Fruit fly (Drosophila melanogaster) whole organism, embryonic: ENCODE results near the gene CaMKI.

Experiments
- Bteb2 ChIP-seq: fragments of 200-800 bp; sonication (Bioruptor generic); optimal IDR thresholded peaks from 2 replicates; lab custom pipeline; 2016; ENCODE audit warnings: missing biosample characterization, missing genetic modification characterization
- CG1024 ChIP-seq: fragments of 200-800 bp; sonication (Bioruptor generic); IDR thresholded peaks from 2 replicates; pipeline ENCODE4 v1.3.6; 2022; ENCODE audit warnings: missing biosample characterization, missing genetic modification characterization
- CG11456 ChIP-seq: fragments of 200-800 bp; sonication (Bioruptor generic); IDR thresholded peaks from 3 replicates; pipeline ENCODE4 v1.3.6; 2022; ENCODE audit warnings: missing biosample characterization, missing genetic modification characterization
- CG11723 ChIP-seq: fragments of 200-800 bp; sonication (Bioruptor generic); optimal IDR thresholded peaks from 2 replicates; lab custom pipeline; 2017; ENCODE audit warnings: missing biosample characterization, mild to moderate bottlenecking, missing genetic modification characterization
- CG12659 ChIP-seq: fragments of 200-800 bp; sonication (Bioruptor generic); optimal IDR thresholded peaks from 3 replicates; lab custom pipeline; 2017; ENCODE audit warnings: mild to moderate bottlenecking, missing biosample characterization, missing genetic modification reagents, missing genetic modification characterization
- CG14667 ChIP-seq: fragments of 200-800 bp; sonication (Bioruptor generic); IDR thresholded peaks from 2 replicates; pipeline ENCODE4 v1.3.6; 2022; ENCODE audit warnings: missing biosample characterization, missing genetic modification characterization
- CG1603 ChIP-seq: fragments of 200-800 bp; sonication (Bioruptor generic); optimal IDR thresholded peaks from 2 replicates; lab custom pipeline; 2019; ENCODE audit warnings: missing biosample characterization, mild to moderate bottlenecking, missing genetic modification characterization, moderate library complexity
- CG17186 ChIP-seq: fragments of 200-800 bp; sonication (Bioruptor generic); optimal IDR thresholded peaks from 3 replicates; lab custom pipeline; 2017; ENCODE audit warnings: missing biosample characterization, missing genetic modification reagents, missing genetic modification characterization
- CG18619 ChIP-seq: fragments of 200-800 bp; sonication (Bioruptor generic); optimal IDR thresholded peaks from 3 replicates; lab custom pipeline; 2017; ENCODE audit warnings: missing biosample characterization, mild to moderate bottlenecking, missing genetic modification characterization
- CG33557 ChIP-seq: fragments of 200-800 bp; sonication (Bioruptor generic); optimal IDR thresholded peaks from 2 replicates; lab custom pipeline; 2019; ENCODE audit warnings: missing biosample characterization, mild to moderate bottlenecking, missing genetic modification characterization, moderate library complexity
- CG42726 ChIP-seq: fragments of 200-800 bp; sonication (Bioruptor generic); IDR thresholded peaks from 2 replicates; pipeline ENCODE4 v1.3.6; 2022; ENCODE audit warnings: missing biosample characterization, missing genetic modification characterization; ENCODE audit not compliant: partially characterized antibody
- CG43689 ChIP-seq: fragments of 200-800 bp; sonication (Bioruptor generic); IDR thresholded peaks from 2 replicates; pipeline ENCODE4 v1.3.6; 2022; ENCODE audit warnings: missing biosample characterization, missing genetic modification characterization
- CG6175 ChIP-seq: fragments of 200-800 bp; sonication (Bioruptor generic); IDR thresholded peaks from 3 replicates; pipeline ENCODE4 v1.3.6; 2022; ENCODE audit warnings: missing biosample characterization, missing genetic modification characterization
- CG6272 ChIP-seq: fragments of 200-800 bp; sonication (Bioruptor generic); IDR thresholded peaks from 2 replicates; pipeline ENCODE4 v1.3.6; 2022; ENCODE audit warnings: missing biosample characterization, missing genetic modification characterization
- CG7745 ChIP-seq: fragments of 200-800 bp; sonication (Bioruptor generic); optimal IDR thresholded peaks from 2 replicates; lab custom pipeline; 2018; ENCODE audit warnings: missing biosample characterization, mild to moderate bottlenecking, missing genetic modification characterization, moderate library complexity
- CG8089 ChIP-seq: fragments of 200-800 bp; sonication (Bioruptor generic); optimal IDR thresholded peaks from 3 replicates; lab custom pipeline; 2016; ENCODE audit warnings: missing biosample characterization, missing genetic modification characterization
- CG8290 ChIP-seq, 3 experiments: fragments of 200-800 bp; sonication (Bioruptor generic); optimal IDR thresholded peaks; 2 replicates each; lab custom pipeline; 2016 to 2019; ENCODE audit warnings: missing biosample characterization in 3 of 3, missing genetic modification characterization in 3 of 3, mild to moderate bottlenecking in 2 of 3, moderate library complexity in 1 of 3
- CG8944 ChIP-seq: fragments of 200-800 bp; sonication (Bioruptor generic); optimal IDR thresholded peaks from 3 replicates; lab custom pipeline; 2016; ENCODE audit warnings: missing biosample characterization, missing genetic modification characterization
- CHES-1-like ChIP-seq: fragments of 200-800 bp; sonication (Bioruptor generic); optimal IDR thresholded peaks from 2 replicates; lab custom pipeline; 2016; ENCODE audit warnings: missing biosample characterization, missing genetic modification characterization
- D ChIP-seq, 2 experiments: fragments of 200-800 bp in 1 of 2; fragments of >200 bp in 1 of 2; sonication (Bioruptor generic) in 1 of 2; optimal IDR thresholded peaks; 2 replicates in 1 of 2; 3 replicates in 1 of 2; lab custom pipeline; 2017; ENCODE audit warnings: mild to moderate bottlenecking in 1 of 2, missing biosample characterization in 1 of 2, missing genetic modification characterization in 1 of 2, missing genetic modification reagents in 1 of 2
- Drgx ChIP-seq: fragments of 200-800 bp; sonication (Bioruptor generic); IDR thresholded peaks from 2 replicates; pipeline ENCODE4 v1.3.6; 2022; ENCODE audit warnings: missing biosample characterization, missing genetic modification characterization
- E2f1 ChIP-seq: fragments of 200-800 bp; sonication (Bioruptor generic); IDR thresholded peaks from 2 replicates; pipeline ENCODE4 v1.3.6; 2022; ENCODE audit warnings: missing biosample characterization, missing genetic modification characterization
- Fer1 ChIP-seq: fragments of 200-800 bp; sonication (Bioruptor generic); optimal IDR thresholded peaks from 2 replicates; lab custom pipeline; 2017; ENCODE audit warnings: missing biosample characterization, mild to moderate bottlenecking, missing genetic modification characterization
- Fer2 ChIP-seq: fragments of 200-800 bp; sonication (Bioruptor generic); optimal IDR thresholded peaks from 2 replicates; lab custom pipeline; 2018; ENCODE audit warnings: missing biosample characterization, mild to moderate bottlenecking, missing genetic modification characterization, moderate library complexity
- HmgZ ChIP-seq: fragments of 200-800 bp; sonication (Bioruptor generic); optimal IDR thresholded peaks from 2 replicates; lab custom pipeline; 2018; ENCODE audit warnings: missing biosample characterization, mild to moderate bottlenecking, missing genetic modification characterization
- Lim3 ChIP-seq: fragments of 200-800 bp; sonication (Bioruptor generic); IDR thresholded peaks from 2 replicates; pipeline ENCODE4 v1.3.6; 2022; ENCODE audit warnings: missing biosample characterization, missing genetic modification characterization
- Nf-YA ChIP-seq: fragments of 200-800 bp; sonication (Bioruptor generic); IDR thresholded peaks from 2 replicates; pipeline ENCODE4 v1.3.6; 2022; ENCODE audit warnings: missing biosample characterization, missing genetic modification characterization
- Oaz ChIP-seq: fragments of 200-800 bp; sonication (Bioruptor generic); IDR thresholded peaks from 2 replicates; pipeline ENCODE4 v1.3.6; 2022; ENCODE audit warnings: missing biosample characterization, missing genetic modification characterization
- Side ChIP-seq: fragments of 200-800 bp; sonication (Bioruptor generic); optimal IDR thresholded peaks from 2 replicates; lab custom pipeline; 2016; ENCODE audit warnings: missing biosample characterization, missing genetic modification characterization
- Usf ChIP-seq: fragments of 200-800 bp; sonication (Bioruptor generic); optimal IDR thresholded peaks from 2 replicates; lab custom pipeline; 2017; ENCODE audit warnings: missing genotype, missing biosample characterization, missing genetic modification characterization
- aop ChIP-seq: fragments of 200-800 bp; sonication (Bioruptor generic); IDR thresholded peaks from 2 replicates; pipeline ENCODE4 v1.3.6; 2022; ENCODE audit warnings: missing biosample characterization, missing genetic modification characterization
- bbx ChIP-seq: fragments of 200-800 bp; sonication (Bioruptor generic); IDR thresholded peaks from 2 replicates; pipeline ENCODE4 v1.3.6; 2022; ENCODE audit warnings: missing biosample characterization, missing genetic modification characterization; ENCODE audit not compliant: partially characterized antibody
- cg ChIP-seq: fragments of 200-800 bp; sonication (Bioruptor generic); optimal IDR thresholded peaks from 3 replicates; lab custom pipeline; 2019; ENCODE audit warnings: missing biosample characterization, mild to moderate bottlenecking, missing genetic modification characterization, moderate library complexity
- ci ChIP-seq: fragments of 200-800 bp; sonication (Bioruptor generic); IDR thresholded peaks from 3 replicates; pipeline ENCODE4 v1.3.6; 2022; ENCODE audit warnings: missing biosample characterization, missing genetic modification characterization
- crol ChIP-seq: fragments of 200-800 bp; sonication (Bioruptor generic); IDR thresholded peaks from 2 replicates; pipeline ENCODE4 v1.3.6; 2022; ENCODE audit warnings: missing biosample characterization, missing genetic modification characterization
- crp ChIP-seq, 2 experiments: fragments of 200-800 bp; sonication (Bioruptor generic); optimal IDR thresholded peaks; 2 replicates in 1 of 2; 3 replicates in 1 of 2; lab custom pipeline; 2017; ENCODE audit warnings: missing biosample characterization in 2 of 2, missing genetic modification characterization in 2 of 2, mild to moderate bottlenecking in 1 of 2, moderate library complexity in 1 of 2
- dmrt11E ChIP-seq: fragments of 200-800 bp; sonication (Bioruptor generic); optimal IDR thresholded peaks from 3 replicates; lab custom pipeline; 2018; ENCODE audit warnings: missing biosample characterization, mild to moderate bottlenecking, missing genetic modification characterization, moderate library complexity
- dysf ChIP-seq: fragments of 200-800 bp; sonication (Bioruptor generic); IDR thresholded peaks from 3 replicates; pipeline ENCODE4 v1.3.6; 2022; ENCODE audit warnings: missing biosample characterization, missing genetic modification characterization
- exex ChIP-seq: fragments of 200-800 bp; sonication (Bioruptor generic); optimal IDR thresholded peaks from 4 replicates; lab custom pipeline; 2018; ENCODE audit warnings: missing biosample characterization, mild to moderate bottlenecking, missing genetic modification characterization, moderate library complexity
- fru ChIP-seq: fragments of >200 bp; optimal IDR thresholded peaks from 2 replicates; lab custom pipeline; 2017
- grn ChIP-seq: fragments of 200-800 bp; sonication (Bioruptor generic); optimal IDR thresholded peaks from 3 replicates; lab custom pipeline; 2017; ENCODE audit warnings: missing biosample characterization, missing genetic modification characterization
- klu ChIP-seq: fragments of 200-800 bp; sonication (Bioruptor generic); IDR thresholded peaks from 2 replicates; pipeline ENCODE4 v1.3.6; 2022; ENCODE audit warnings: missing biosample characterization, missing genetic modification characterization
- kni ChIP-seq: fragments of 200-800 bp; sonication (Bioruptor generic); optimal IDR thresholded peaks from 3 replicates; lab custom pipeline; 2017; ENCODE audit warnings: mild to moderate bottlenecking, missing biosample characterization, missing genetic modification reagents, missing genetic modification characterization
- nerfin-2 ChIP-seq: fragments of 200-800 bp; sonication (Bioruptor generic); IDR thresholded peaks from 2 replicates; pipeline ENCODE4 v1.3.6; 2022; ENCODE audit warnings: missing biosample characterization, missing genetic modification characterization; ENCODE audit not compliant: partially characterized antibody
- pros ChIP-seq: fragments of 200-800 bp; sonication (Bioruptor generic); optimal IDR thresholded peaks from 3 replicates; lab custom pipeline; 2019; ENCODE audit warnings: missing biosample characterization, mild to moderate bottlenecking, missing genetic modification characterization, moderate library complexity
- row ChIP-seq: fragments of 200-800 bp; sonication (Bioruptor generic); IDR thresholded peaks from 3 replicates; pipeline ENCODE4 v1.3.6; 2022; ENCODE audit warnings: missing biosample characterization, missing genetic modification characterization
- sima ChIP-seq: fragments of 200-800 bp; sonication (Bioruptor generic); optimal IDR thresholded peaks from 2 replicates; lab custom pipeline; 2016; ENCODE audit warnings: missing biosample characterization, missing genetic modification characterization
- slbo ChIP-seq: fragments of 200-800 bp; sonication (Bioruptor generic); IDR thresholded peaks from 2 replicates; pipeline ENCODE4 v1.3.6; 2022; ENCODE audit warnings: missing biosample characterization, missing genetic modification characterization
- stwl ChIP-seq: fragments of 200-800 bp; sonication (Bioruptor generic); optimal IDR thresholded peaks from 3 replicates; lab custom pipeline; 2018; ENCODE audit warnings: missing biosample characterization, mild to moderate bottlenecking, missing genetic modification characterization, moderate library complexity
- tin ChIP-seq: fragments of 200-800 bp; sonication (Bioruptor generic); optimal IDR thresholded peaks from 3 replicates; lab custom pipeline; 2016; ENCODE audit warnings: missing biosample characterization, missing genetic modification characterization
- ttk ChIP-seq: fragments of 200-800 bp; sonication (Bioruptor generic); IDR thresholded peaks from 2 replicates; pipeline ENCODE4 v2.1.2; 2022; ENCODE audit warnings: missing biosample characterization, missing genetic modification characterization

CaMKI gene

DNA sequence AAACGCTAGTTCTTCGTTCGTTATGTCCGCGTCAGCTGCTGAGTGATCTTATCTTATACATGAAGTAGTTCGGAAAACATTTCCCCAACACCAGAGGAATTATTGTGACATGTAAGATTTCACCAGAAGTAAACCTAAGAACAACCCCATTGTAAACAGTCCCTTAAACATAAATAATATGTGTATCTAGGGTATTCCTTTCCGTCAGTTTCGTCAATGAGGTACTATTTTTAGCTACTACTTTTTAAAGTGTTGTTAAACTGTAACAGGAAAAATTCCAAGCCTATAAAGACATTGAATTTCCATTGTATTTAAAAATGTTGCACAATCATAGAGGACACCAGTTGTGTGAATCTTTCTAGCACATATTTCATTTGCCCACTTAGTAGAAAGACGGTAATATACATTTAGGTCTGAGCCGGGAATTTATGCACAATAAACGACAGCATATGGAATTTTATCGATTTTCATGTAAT is 37.4 kb downstream of the CaMKI start (continued):
- TF ChIP-seq CG18619 (GFP tag; lab: Kevin White, UChicago) (no peak), Side (GFP tag; lab: Kevin White, UChicago) (no peak), Lim3 (GFP tag; lab: Robert Waterston, UW) (no peak), CG6272 (GFP tag; lab: Robert Waterston, UW) (no peak), CG33557 (GFP tag; lab: Kevin White, UChicago) (peak; percentile 36), dmrt11E (tag; lab: Kevin White, UChicago) (peak; percentile 0), sima (GFP tag; lab: Kevin White, UChicago) (no peak), dysf (GFP tag; lab: Robert Waterston, UW) (no peak), cg (GFP tag; lab: Kevin White, UChicago) (no peak), tin (GFP tag; lab: Kevin White, UChicago) (no peak), Usf (GFP tag; lab: Kevin White, UChicago) (no peak), exex (tag; lab: Kevin White, UChicago) (no peak), bbx (GFP tag; lab: Robert Waterston, UW) (no peak), CG43689 (no peak), D (optimal IDR thresholded peaks at IDR 0.05; lab: Kevin White, UChicago) (no peak), D (GFP tag; optimal IDR thresholded peaks at IDR 0.05; lab: Kevin White, UChicago) (no peak), crp (GFP tag; optimal IDR thresholded peaks at IDR 0.05; lab: Kevin White, UChicago) (peak in 1 of 2 experiments; percentile 58), Fer1 (no peak), Drgx (GFP tag; lab: Robert Waterston, UW) (no peak), fru (lab: Kevin White, UChicago) (no peak), pros (GFP tag; lab: Kevin White, UChicago) (peak; percentile 91), slbo (no peak; the same call in 1 of the 2 replicates), CG1603 (tag; lab: Kevin White, UChicago) (peak; percentile 70), kni (GFP tag; lab: Kevin White, UChicago) (peak; percentile 48), CG12659 (peak; percentile 37), Fer2 (tag; lab: Kevin White, UChicago) (no peak), CG7745 (no peak), CHES-1-like (GFP tag; lab: Kevin White, UChicago) (no peak), stwl (peak; percentile 80), ttk (no peak), CG42726 (GFP tag; lab: Robert Waterston, UW) (no peak), HmgZ (tag; lab: Kevin White, UChicago) (peak; percentile 52), klu (GFP tag; lab: Robert Waterston, UW) (no peak), CG8089 (GFP tag; lab: Kevin White, UChicago) (peak; percentile 32), CG17186 (GFP tag; lab: Kevin White, UChicago) (no peak), Bteb2 (GFP tag; lab: Kevin White, UChicago) (no peak), row (peak; percentile 77), E2f1 (GFP tag; lab: Robert Waterston, UW) (no peak), CG11456 (GFP tag; lab: Robert Waterston, UW) (no peak), CG6175 (GFP tag; lab: Robert Waterston, UW) (no peak), CG11723 (peak; percentile 53), nerfin-2 (GFP tag; lab: Robert Waterston, UW) (no peak), aop (GFP tag; lab: Robert Waterston, UW) (no peak), CG8290 (GFP tag; optimal IDR thresholded peaks at IDR 0.05; lab: Kevin White, UChicago) (peak; percentile 63), CG8290 (tag; optimal IDR thresholded peaks at IDR 0.05; lab: Kevin White, UChicago) (peak; percentile 68 to 69), grn (GFP tag; lab: Kevin White, UChicago) (peak; percentile 16), Oaz (GFP tag; lab: Robert Waterston, UW) (no peak), crol (GFP tag; lab: Robert Waterston, UW) (no peak), CG14667 (GFP tag; lab: Robert Waterston, UW) (no peak), CG1024 (peak; percentile 86), ci (GFP tag; lab: Robert Waterston, UW) (0 out of 3 replicates have a peak, but pooled peaks have one; percentile 9), Nf-YA (GFP tag; lab: Robert Waterston, UW) (no peak), CG8944 (GFP tag; lab: Kevin White, UChicago) (no peak)
